Fruit fly (Drosophila melanogaster) whole organism, wandering third instar larva: ENCODE data around the gene CG8036.

Experiments
- Abd-B ChIP-seq: fragments of >200 bp; optimal IDR thresholded peaks from 2 replicates; lab custom pipeline; 2017; ENCODE audit warnings: missing biosample characterization, missing genetic modification characterization
- CG32264 ChIP-seq: fragments of 200-800 bp; sonication (Bioruptor generic); optimal IDR thresholded peaks from 2 replicates; lab custom pipeline; 2016; ENCODE audit warnings: missing biosample characterization, missing genetic modification characterization
- CG9705 ChIP-seq: fragments of 200-800 bp; sonication (Bioruptor generic); optimal IDR thresholded peaks from 2 replicates; lab custom pipeline; 2018; ENCODE audit warnings: missing biosample characterization, mild to moderate bottlenecking, missing genetic modification characterization
- CrebA ChIP-seq: fragments of 200-800 bp; sonication (Bioruptor generic); optimal IDR thresholded peaks from 2 replicates; lab custom pipeline; 2016; ENCODE audit warnings: missing biosample characterization, mild to moderate bottlenecking, missing genetic modification characterization, borderline replicate concordance
- Dfd ChIP-seq: fragments of >200 bp; optimal IDR thresholded peaks from 2 replicates; lab custom pipeline; 2017; ENCODE audit warnings: missing biosample characterization, missing genetic modification characterization
- Dif ChIP-seq: fragments of 200-275, 200-300 bp; sonication (Bioruptor generic); optimal IDR thresholded peaks from 2 replicates; lab custom pipeline; 2018; ENCODE audit warnings: missing biosample characterization, missing genetic modification characterization; ENCODE audit not compliant: partially characterized antibody
- GATAd ChIP-seq: sonication (Bioruptor generic); optimal IDR thresholded peaks from 2 replicates; lab custom pipeline; 2016; ENCODE audit warnings: missing biosample characterization, missing genetic modification characterization
- HLH106 ChIP-seq: fragments of 200-800 bp; optimal IDR thresholded peaks from 3 replicates; lab custom pipeline; 2019; ENCODE audit warnings: missing biosample characterization, mild to moderate bottlenecking, missing genetic modification characterization, moderate library complexity
- Hnf4 ChIP-seq: fragments of 200-800 bp; sonication (Bioruptor generic); optimal IDR thresholded peaks from 2 replicates; lab custom pipeline; 2016; ENCODE audit warnings: missing biosample characterization, mild to moderate bottlenecking, missing genetic modification characterization
- Hr78 ChIP-seq: fragments of >200 bp; optimal IDR thresholded peaks from 2 replicates; lab custom pipeline; 2017; ENCODE audit warnings: missing biosample characterization, missing genetic modification characterization
- Hr83 ChIP-seq: fragments of 200-300 bp; sonication (Bioruptor generic); optimal IDR thresholded peaks from 2 replicates; lab custom pipeline; 2016; ENCODE audit warnings: missing biosample characterization, mild to moderate bottlenecking, missing genetic modification characterization, moderate library complexity; ENCODE audit not compliant: poor library complexity, severe bottlenecking
- Jra ChIP-seq: sonication (Bioruptor generic); optimal IDR thresholded peaks from 2 replicates; lab custom pipeline; 2016; ENCODE audit warnings: missing biosample characterization, missing genetic modification characterization
- Mio ChIP-seq: sonication (Bioruptor generic); optimal IDR thresholded peaks from 2 replicates; lab custom pipeline; 2016; ENCODE audit warnings: missing biosample characterization, missing genetic modification characterization
- Myc ChIP-seq: fragments of >200 bp; optimal IDR thresholded peaks from 2 replicates; lab custom pipeline; 2017
- N ChIP-seq: fragments of >200 bp; optimal IDR thresholded peaks from 2 replicates; lab custom pipeline; 2018; ENCODE audit warnings: missing biosample characterization, missing external identifiers, missing genetic modification characterization
- OdsH ChIP-seq: fragments of 200-800 bp; sonication (Bioruptor generic); optimal IDR thresholded peaks from 2 replicates; lab custom pipeline; 2016; ENCODE audit warnings: missing biosample characterization, mild to moderate bottlenecking, missing genetic modification characterization
- Rel ChIP-seq, 2 experiments: fragments of 200-800 bp; sonication (Bioruptor generic) in 1 of 2; optimal IDR thresholded peaks; 2 replicates in 1 of 2; 3 replicates in 1 of 2; lab custom pipeline; 2016 to 2019; ENCODE audit warnings: mild to moderate bottlenecking in 2 of 2, missing biosample characterization in 2 of 2, missing genetic modification characterization in 2 of 2, moderate library complexity in 1 of 2
- Sp1 ChIP-seq: fragments of 200-800 bp; sonication (Bioruptor generic); optimal IDR thresholded peaks from 3 replicates; lab custom pipeline; 2019; ENCODE audit warnings: missing biosample characterization, mild to moderate bottlenecking, missing genetic modification characterization, moderate library complexity
- Vsx2 ChIP-seq: fragments of 200-300, 225-300 bp; sonication (Bioruptor generic); optimal IDR thresholded peaks from 2 replicates; lab custom pipeline; 2018; ENCODE audit warnings: missing biosample characterization, missing genetic modification characterization; ENCODE audit not compliant: partially characterized antibody
- br ChIP-seq: fragments of 200-800 bp; sonication (Bioruptor generic); optimal IDR thresholded peaks from 2 replicates; lab custom pipeline; 2016; ENCODE audit warnings: missing biosample characterization, missing genetic modification characterization
- brk ChIP-seq: fragments of 200-800 bp; sonication (Bioruptor generic); optimal IDR thresholded peaks from 2 replicates; lab custom pipeline; 2016; ENCODE audit warnings: missing biosample characterization, mild to moderate bottlenecking, missing genetic modification characterization
- dl ChIP-seq, 2 experiments: fragments of 175-275, 200-275 bp in 1 of 2; fragments of 200-275 bp in 1 of 2; sonication (Bioruptor generic); optimal IDR thresholded peaks; lab custom pipeline; 2018; ENCODE audit warnings: mild to moderate bottlenecking in 2 of 2, missing biosample characterization in 2 of 2, missing genetic modification characterization in 2 of 2, moderate library complexity in 2 of 2; ENCODE audit not compliant: partially characterized antibody in 2 of 2, insufficient read depth in 1 of 2
- dmrt93B ChIP-seq: fragments of 200-800 bp; sonication (Bioruptor generic); optimal IDR thresholded peaks from 2 replicates; lab custom pipeline; 2018; ENCODE audit warnings: missing biosample characterization, mild to moderate bottlenecking, missing genetic modification characterization
- dsf ChIP-seq: sonication (Bioruptor generic); optimal IDR thresholded peaks from 2 replicates; lab custom pipeline; 2016; ENCODE audit warnings: missing biosample characterization, missing genetic modification characterization, borderline replicate concordance
- ey ChIP-seq: fragments of 200-800 bp; sonication (Bioruptor generic); optimal IDR thresholded peaks from 2 replicates; lab custom pipeline; 2016; ENCODE audit warnings: missing biosample characterization, missing genetic modification characterization
- foxo ChIP-seq, 2 experiments: fragments of 200-800 bp; sonication (Bioruptor generic); optimal IDR thresholded peaks; 2 replicates in 1 of 2; 3 replicates in 1 of 2; lab custom pipeline; 2016 to 2017; ENCODE audit warnings: missing biosample characterization in 2 of 2, missing genetic modification characterization in 2 of 2
- fru ChIP-seq: fragments of 200-800 bp; sonication (Bioruptor generic); optimal IDR thresholded peaks from 3 replicates; lab custom pipeline; 2016; ENCODE audit warnings: missing biosample characterization, mild to moderate bottlenecking, missing genetic modification characterization
- h ChIP-seq: fragments of 200-800 bp; sonication (Bioruptor generic); optimal IDR thresholded peaks from 3 replicates; lab custom pipeline; 2016; ENCODE audit warnings: missing biosample characterization, mild to moderate bottlenecking, missing genetic modification characterization
- jim ChIP-seq: fragments of 175-275, 200-325 bp; sonication (Bioruptor generic); optimal IDR thresholded peaks from 2 replicates; lab custom pipeline; 2016; ENCODE audit warnings: missing biosample characterization, mild to moderate bottlenecking, missing genetic modification characterization
- lola ChIP-seq: fragments of >200 bp; optimal IDR thresholded peaks from 2 replicates; lab custom pipeline; 2017; ENCODE audit warnings: missing biosample characterization, missing genetic modification characterization
- pan ChIP-seq: fragments of >200 bp; optimal IDR thresholded peaks from 2 replicates; lab custom pipeline; 2017
- psq ChIP-seq: fragments of 200-800 bp; sonication (Bioruptor generic); optimal IDR thresholded peaks from 3 replicates; lab custom pipeline; 2017; ENCODE audit warnings: missing biosample characterization, mild to moderate bottlenecking, missing genetic modification characterization, moderate library complexity
- rgr ChIP-seq: fragments of 200-800 bp; sonication (Bioruptor generic); optimal IDR thresholded peaks from 3 replicates; lab custom pipeline; 2016; ENCODE audit warnings: missing biosample characterization, mild to moderate bottlenecking, missing genetic modification characterization
- sage ChIP-seq: fragments of 200-800 bp; sonication (Bioruptor generic); optimal IDR thresholded peaks from 2 replicates; lab custom pipeline; 2016; ENCODE audit warnings: missing biosample characterization, mild to moderate bottlenecking, missing genetic modification characterization
- sv ChIP-seq: fragments of 200-800 bp; sonication (Bioruptor generic); optimal IDR thresholded peaks from 3 replicates; lab custom pipeline; 2016; ENCODE audit warnings: missing biosample characterization, missing genetic modification characterization
- tai ChIP-seq: sonication (Bioruptor generic); optimal IDR thresholded peaks from 2 replicates; lab custom pipeline; 2016; ENCODE audit warnings: missing biosample characterization, missing genetic modification characterization
- usp ChIP-seq: fragments of >200 bp; optimal IDR thresholded peaks from 2 replicates; lab custom pipeline; 2017; ENCODE audit warnings: missing biosample characterization, missing genetic modification characterization
- woc ChIP-seq: sonication (Bioruptor generic); optimal IDR thresholded peaks from 2 replicates; lab custom pipeline; 2016; ENCODE audit warnings: missing biosample characterization, mild to moderate bottlenecking, missing genetic modification characterization

CG8036 gene

DNA sequence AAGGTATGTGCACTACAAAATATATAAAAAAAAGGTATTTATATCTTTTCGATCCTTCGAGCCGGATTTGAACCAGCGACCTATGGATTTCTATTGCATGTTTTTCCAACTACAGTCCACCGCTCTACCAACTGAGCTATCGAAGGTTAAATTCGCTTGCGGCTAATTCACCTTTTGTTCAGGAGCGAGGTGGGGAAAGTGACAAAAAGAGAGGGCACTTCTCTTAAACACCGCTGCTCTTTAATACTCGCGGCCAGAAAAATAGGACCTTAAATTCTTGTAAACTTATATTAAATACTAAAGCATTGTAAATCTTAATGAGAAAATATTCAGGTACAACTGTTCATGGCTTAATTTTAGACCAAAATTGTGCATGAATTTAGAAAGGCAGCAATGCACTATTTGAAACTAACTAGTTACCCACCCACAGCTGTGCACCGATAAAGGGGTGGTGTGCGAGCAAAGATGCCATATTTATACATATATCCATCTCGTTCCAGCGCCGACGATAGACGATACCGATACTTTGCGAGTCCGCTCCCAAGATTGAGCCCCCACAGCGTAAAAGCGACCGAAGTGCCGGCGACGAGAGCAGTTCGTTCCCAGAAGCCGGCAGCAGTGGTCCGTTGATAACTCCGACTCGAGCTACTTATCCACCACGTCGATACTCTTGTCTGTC is 1.5 kb downstream of the CG8036 start:
- TF ChIP-seq Hnf4 (GFP tag; lab: Kevin White, UChicago): peak; percentile 97
- TF ChIP-seq lola: no peak
- TF ChIP-seq Mio (GFP tag; lab: Kevin White, UChicago): peak; percentile 90
- TF ChIP-seq Hr83 (GFP tag; lab: Kevin White, UChicago): peak; percentile 10
- no peak for TF ChIP-seq GATAd (GFP tag; lab: Kevin White, UChicago)
- TF ChIP-seq Rel (GFP tag; optimal IDR thresholded peaks at IDR 0.05; lab: Kevin White, UChicago): peak; percentile 88
- TF ChIP-seq Rel (tag; optimal IDR thresholded peaks at IDR 0.05; lab: Kevin White, UChicago): peak; percentile 86
- peak; percentile 95 for TF ChIP-seq sage (GFP tag; lab: Kevin White, UChicago)
- peak; percentile 96 for TF ChIP-seq HLH106 (tag; lab: Kevin White, UChicago)
- no peak for TF ChIP-seq Abd-B
- TF ChIP-seq Sp1 (GFP tag; lab: Kevin White, UChicago): peak; percentile 97
- no peak for TF ChIP-seq Dfd (GFP tag; lab: Kevin White, UChicago)
- peak; percentile 80 for TF ChIP-seq Dif (GFP tag; lab: Kevin White, UChicago)
- peak in 1 of 2 experiments; percentile 16 for TF ChIP-seq dl (GFP tag; optimal IDR thresholded peaks at IDR 0.05; lab: Kevin White, UChicago; ENCODE audit: insufficient read depth in 1 of 2, partially characterized antibody in 2 of 2)
- TF ChIP-seq h (GFP tag; lab: Kevin White, UChicago): peak; percentile 99
- TF ChIP-seq Vsx2 (GFP tag; lab: Kevin White, UChicago): no peak
- TF ChIP-seq brk: peak; percentile 96
- TF ChIP-seq fru (GFP tag; lab: Kevin White, UChicago): peak; percentile 98
- TF ChIP-seq pan: no peak
- TF ChIP-seq Hr78: no peak
- no peak for TF ChIP-seq tai (GFP tag; lab: Kevin White, UChicago)
- TF ChIP-seq rgr (GFP tag; lab: Kevin White, UChicago): peak; percentile 98
- peak; percentile 96 for TF ChIP-seq sv
- TF ChIP-seq CrebA (GFP tag; lab: Kevin White, UChicago): peak; percentile 96
- peak; percentile 98 for TF ChIP-seq woc (GFP tag; lab: Kevin White, UChicago)
- TF ChIP-seq foxo (GFP tag; optimal IDR thresholded peaks at IDR 0.05; lab: Kevin White, UChicago): peak; percentile 92 to 99
- peak; percentile 85 for TF ChIP-seq dsf (GFP tag; lab: Kevin White, UChicago)
- peak; percentile 98 for TF ChIP-seq br (GFP tag; lab: Kevin White, UChicago)
- TF ChIP-seq OdsH (GFP tag; lab: Kevin White, UChicago): peak; percentile 99
- peak; percentile 92 for TF ChIP-seq CG9705 (GFP tag; lab: Kevin White, UChicago)
- peak; percentile 17 for TF ChIP-seq Myc (lab: Kevin White, UChicago)
- peak; percentile 95 for TF ChIP-seq Jra (GFP tag; lab: Kevin White, UChicago)
- TF ChIP-seq jim (GFP tag; lab: Kevin White, UChicago): no peak
- no peak for TF ChIP-seq usp (GFP tag; lab: Kevin White, UChicago)
- peak; percentile 93 for TF ChIP-seq CG32264
- no peak for TF ChIP-seq N
- peak; percentile 89 for TF ChIP-seq dmrt93B
- TF ChIP-seq psq: peak; percentile 94
- peak; percentile 98 for TF ChIP-seq ey
- TF ChIP-seq, all 38 proteins: peak for 27

DNA sequence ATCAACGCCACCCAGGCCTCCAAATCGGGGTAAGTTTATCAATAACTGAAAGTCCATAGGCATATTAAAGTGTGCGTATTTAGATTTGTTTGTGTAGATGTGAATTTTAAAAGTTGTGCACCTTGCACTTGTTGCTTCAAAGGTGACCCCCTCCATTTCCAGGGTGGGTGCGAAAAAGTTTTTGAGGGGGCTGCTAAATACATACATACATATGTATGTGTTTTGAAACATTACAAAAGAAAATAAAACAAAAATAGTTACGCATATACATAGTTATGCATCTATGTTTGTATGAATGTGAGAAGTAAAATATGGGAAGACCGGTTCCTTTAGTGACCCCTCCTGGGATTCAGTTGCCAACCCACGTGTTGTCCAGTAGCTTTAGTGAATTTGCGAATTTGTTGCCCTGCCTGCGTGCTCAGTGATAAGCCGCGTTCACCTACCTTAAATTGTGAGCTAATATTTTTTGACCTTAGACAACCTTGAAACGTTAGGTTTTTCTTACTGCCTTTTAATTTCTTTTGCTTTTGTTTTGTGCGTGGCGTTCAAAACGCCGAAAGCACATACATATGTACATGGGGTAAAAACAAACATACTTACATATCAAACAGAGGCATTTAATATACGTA is 2.3 kb downstream of the CG8036 start:
- TF ChIP-seq CG9705 (GFP tag; lab: Kevin White, UChicago) (no peak), lola (no peak), Hr78 (no peak), rgr (GFP tag; lab: Kevin White, UChicago) (peak; percentile 28), fru (GFP tag; lab: Kevin White, UChicago) (no peak), h (GFP tag; lab: Kevin White, UChicago) (peak; percentile 67), CG32264 (peak; percentile 31), foxo (GFP tag; optimal IDR thresholded peaks at IDR 0.05; lab: Kevin White, UChicago) (peak; percentile 8 to 48), Rel (GFP tag; optimal IDR thresholded peaks at IDR 0.05; lab: Kevin White, UChicago) (peak; percentile 24), Rel (tag; optimal IDR thresholded peaks at IDR 0.05; lab: Kevin White, UChicago) (no peak), Jra (GFP tag; lab: Kevin White, UChicago) (no peak), br (GFP tag; lab: Kevin White, UChicago) (no peak), ey (peak; percentile 54), Hnf4 (GFP tag; lab: Kevin White, UChicago) (peak; percentile 29), tai (GFP tag; lab: Kevin White, UChicago) (no peak), Abd-B (no peak), Vsx2 (GFP tag; lab: Kevin White, UChicago) (no peak), Dfd (GFP tag; lab: Kevin White, UChicago) (no peak)
